Fruit fly (Drosophila melanogaster): ENCODE measurements around the gene CG14543.
A peak's percentile ranks its signal among the peaks of the same experiment; 100 is the strongest.

CG14543 gene

DNA sequence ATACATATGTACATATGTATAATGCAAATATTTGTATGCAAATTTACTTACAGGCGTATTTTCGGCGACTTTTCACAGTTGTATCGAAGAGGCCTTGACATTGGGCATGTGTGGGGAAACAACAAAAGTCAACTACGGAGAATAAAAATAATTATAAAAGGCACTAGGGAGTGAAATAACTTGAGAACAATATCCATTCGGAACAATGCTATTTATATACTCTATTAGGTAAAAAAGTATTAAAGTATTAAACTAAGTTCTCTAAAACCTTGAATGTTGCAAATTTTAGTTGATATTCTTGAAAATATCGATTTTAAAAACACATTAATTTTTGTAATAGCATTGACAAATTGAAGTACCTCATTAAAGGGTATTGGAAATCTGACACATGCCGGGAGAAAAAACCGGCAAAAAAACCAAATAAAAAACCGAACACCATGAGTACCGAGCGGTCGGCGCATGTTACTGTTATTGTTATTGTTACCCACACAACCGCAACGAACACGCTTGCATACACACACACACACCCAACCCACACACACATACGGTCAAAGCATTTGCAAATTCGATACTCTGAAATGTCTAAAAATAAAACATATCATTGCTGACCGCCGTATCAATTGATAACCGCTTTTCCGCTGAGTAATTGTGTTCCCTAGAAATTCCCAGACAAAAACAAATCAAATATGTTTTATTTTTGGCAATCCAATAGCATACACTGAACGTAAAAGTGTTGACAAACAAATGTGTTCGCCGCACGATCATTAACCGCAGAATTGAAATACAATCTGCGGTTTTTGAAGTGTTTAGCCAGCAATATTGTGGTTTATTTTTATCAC, 48.1 kb downstream of the CG14543 start (continued):
- TF ChIP-seq fd3F (GFP tag; optimal IDR thresholded peaks at IDR 0.05): no peak
- no peak for TF ChIP-seq Stat92E (GFP tag; optimal IDR thresholded peaks at IDR 0.05)
- TF ChIP-seq PHDP (tag; optimal IDR thresholded peaks at IDR 0.05): peak; percentile 46
- no peak for TF ChIP-seq kay (GFP tag; optimal IDR thresholded peaks at IDR 0.05)
- peak; percentile 47 for TF ChIP-seq lbe (GFP tag; optimal IDR thresholded peaks at IDR 0.05)
- no peak for TF ChIP-seq dan (GFP tag; IDR thresholded peaks at IDR 0.05)
- TF ChIP-seq tap (tag; optimal IDR thresholded peaks at IDR 0.05): no peak
- no peak for TF ChIP-seq Opbp (GFP tag; IDR thresholded peaks at IDR 0.05; ENCODE audit: partially characterized antibody)
- TF ChIP-seq CG31224 (GFP tag; IDR thresholded peaks at IDR 0.05): 0 out of 2 replicates have a peak, but pooled peaks have one; percentile 16
- peak; percentile 45 for TF ChIP-seq dmrt11E (tag; optimal IDR thresholded peaks at IDR 0.05)
- no peak for TF ChIP-seq CG14860 (GFP tag; IDR thresholded peaks at IDR 0.05; ENCODE audit: partially characterized antibody)
- TF ChIP-seq CG18011 (GFP tag; optimal IDR thresholded peaks at IDR 0.05): no peak
- no peak for TF ChIP-seq CG8478 (optimal IDR thresholded peaks at IDR 0.05)
- peak; percentile 35 for TF ChIP-seq CG7556 (GFP tag; optimal IDR thresholded peaks at IDR 0.05)
- TF ChIP-seq da (GFP tag; optimal IDR thresholded peaks at IDR 0.05): no peak
- no peak for TF ChIP-seq CG13894 (tag; optimal IDR thresholded peaks at IDR 0.05)
- no peak for TF ChIP-seq CG16863 (GFP tag; optimal IDR thresholded peaks at IDR 0.05)
- no peak for TF ChIP-seq CG6654 (GFP tag; optimal IDR thresholded peaks at IDR 0.05)
- TF ChIP-seq CG18764 (GFP tag; optimal IDR thresholded peaks at IDR 0.05): no peak
- TF ChIP-seq stwl (tag; optimal IDR thresholded peaks at IDR 0.05): peak; percentile 0
- no peak for TF ChIP-seq zen2 (GFP tag; IDR thresholded peaks at IDR 0.05; ENCODE audit: partially characterized antibody)
- peak; percentile 71 for TF ChIP-seq CG32532 (GFP tag; IDR thresholded peaks at IDR 0.05)
- TF ChIP-seq sc (optimal IDR thresholded peaks at IDR 0.05): no peak
- no peak for TF ChIP-seq sc (GFP tag; optimal IDR thresholded peaks at IDR 0.05)
- peak; percentile 44 for TF ChIP-seq sd (tag; optimal IDR thresholded peaks at IDR 0.05)
- peak; percentile 49 for TF ChIP-seq lilli (GFP tag; optimal IDR thresholded peaks at IDR 0.05)
- no peak for TF ChIP-seq chn (GFP tag; optimal IDR thresholded peaks at IDR 0.05)
- no peak for TF ChIP-seq nerfin-1 (tag; optimal IDR thresholded peaks at IDR 0.05)
- TF ChIP-seq h (optimal IDR thresholded peaks at IDR 0.05): no peak
- TF ChIP-seq CG4707 (GFP tag; optimal IDR thresholded peaks at IDR 0.05): no peak
- no peak for TF ChIP-seq Ada2b (GFP tag; IDR thresholded peaks at IDR 0.05)
- TF ChIP-seq bbx (GFP tag; IDR thresholded peaks at IDR 0.05; ENCODE audit: partially characterized antibody): no peak
- TF ChIP-seq fd64A (GFP tag; optimal IDR thresholded peaks at IDR 0.05): no peak
- TF ChIP-seq Bteb2 (GFP tag; optimal IDR thresholded peaks at IDR 0.05): peak; percentile 48
- no peak for TF ChIP-seq ERR (GFP tag; optimal IDR thresholded peaks at IDR 0.05)
- TF ChIP-seq CG16813 (GFP tag; IDR thresholded peaks at IDR 0.05; ENCODE audit: partially characterized antibody): no peak
- no peak for TF ChIP-seq Awh (GFP tag; IDR thresholded peaks at IDR 0.05)
- TF ChIP-seq Rfx (GFP tag; IDR thresholded peaks at IDR 0.05): peak; percentile 70
- no peak for TF ChIP-seq CG8290 (GFP tag; optimal IDR thresholded peaks at IDR 0.05)
- peak in 1 of 2 experiments; percentile 34 for TF ChIP-seq CG8290 (tag; optimal IDR thresholded peaks at IDR 0.05)
- TF ChIP-seq CG7987 (GFP tag; optimal IDR thresholded peaks at IDR 0.05): peak; percentile 25
- peak; percentile 36; the same call in 1 of the 2 replicates for TF ChIP-seq CG9215 (GFP tag; IDR thresholded peaks at IDR 0.05)
- TF ChIP-seq Deaf1 (tag; optimal IDR thresholded peaks at IDR 0.05): peak; percentile 44
- no peak for TF ChIP-seq Side (GFP tag; optimal IDR thresholded peaks at IDR 0.05)
- no peak for TF ChIP-seq sqz (GFP tag; optimal IDR thresholded peaks at IDR 0.05)
- TF ChIP-seq Atf-2 (GFP tag; optimal IDR thresholded peaks at IDR 0.05): no peak
- no peak for TF ChIP-seq Dad (GFP tag; optimal IDR thresholded peaks at IDR 0.05)
- TF ChIP-seq HHEX (GFP tag; optimal IDR thresholded peaks at IDR 0.05): no peak
- TF ChIP-seq ab (GFP tag; optimal IDR thresholded peaks at IDR 0.05): no peak
- TF ChIP-seq CG9797 (GFP tag; optimal IDR thresholded peaks at IDR 0.05): no peak
